Worm (Caenorhabditis elegans): ENCODE results near the gene T05G5.5.

DNA sequence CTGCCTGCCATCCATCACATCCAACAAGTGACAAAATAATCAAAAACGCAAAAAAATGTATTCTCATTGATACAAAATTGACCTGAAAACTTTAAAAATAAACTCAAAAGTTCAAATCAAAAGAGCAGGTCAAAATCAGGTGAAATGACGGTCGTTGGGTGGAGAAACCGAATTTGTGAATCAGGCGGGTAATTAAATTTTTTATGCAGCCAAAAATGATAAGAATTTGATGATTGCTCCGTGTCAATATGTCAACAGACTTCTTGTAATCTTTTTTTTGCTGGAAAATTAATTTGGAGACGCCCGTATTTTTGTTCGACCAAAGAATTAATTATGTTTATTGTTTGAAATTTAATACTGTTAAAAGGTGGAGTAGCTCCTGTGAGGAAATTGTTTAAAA, 37.4 kb downstream of the T05G5.5 start, which contains the start of gene ncx-6:
- TF ChIP-seq him-1 (tag; optimal IDR thresholded peaks at IDR 0.05): no peak
- TF ChIP-seq dao-5 (tag; optimal IDR thresholded peaks at IDR 0.05): no peak
- no peak for TF ChIP-seq W03F9.2 (tag; optimal IDR thresholded peaks at IDR 0.05)
